Worm (Caenorhabditis elegans) whole organism, late embryonic: Measurements from ENCODE around the gene idh-1.

Source experiments
- C08G9.2 ChIP-seq: sonication (generic microtip); optimal IDR thresholded peaks from 2 replicates; lab custom pipeline; 2016; ENCODE audit warnings: mild to moderate bottlenecking, missing genetic modification characterization, moderate library complexity, missing compliant biosample characterization
- C38D4.7 ChIP-seq: fragments of 200-800 bp; sonication (Bioruptor generic); optimal IDR thresholded peaks from 2 replicates; lab custom pipeline; 2018; ENCODE audit warnings: mild to moderate bottlenecking, missing genetic modification characterization, moderate library complexity, missing compliant biosample characterization
- K02D7.2 ChIP-seq: sonication (generic microtip); optimal IDR thresholded peaks from 2 replicates; lab custom pipeline; 2017; ENCODE audit warnings: mild to moderate bottlenecking, missing genetic modification characterization, missing compliant biosample characterization
- Y22D7AL.16 ChIP-seq: sonication (generic microtip); optimal IDR thresholded peaks from 2 replicates; lab custom pipeline; 2016; ENCODE audit warnings: missing genetic modification characterization, missing compliant biosample characterization
- ama-1 ChIP-seq: fragments of 150-350 bp; optimal IDR thresholded peaks from 2 replicates; lab custom pipeline; 2014
- ceh-14 ChIP-seq: sonication (generic microtip); optimal IDR thresholded peaks from 2 replicates; lab custom pipeline; 2016; ENCODE audit warnings: missing genotype, missing genetic modification characterization, missing compliant biosample characterization
- ceh-19 ChIP-seq: fragments of 200-800 bp; sonication (Bioruptor generic); optimal IDR thresholded peaks from 2 replicates; lab custom pipeline; 2018; ENCODE audit warnings: mild to moderate bottlenecking, missing genetic modification characterization, missing compliant biosample characterization
- ceh-2 ChIP-seq: sonication (generic microtip); optimal IDR thresholded peaks from 2 replicates; lab custom pipeline; 2016; ENCODE audit warnings: missing genotype, missing genetic modification characterization, missing compliant biosample characterization
- ceh-24 ChIP-seq: sonication (generic microtip); optimal IDR thresholded peaks from 2 replicates; lab custom pipeline; 2016; ENCODE audit warnings: mild to moderate bottlenecking, missing genetic modification characterization, missing compliant biosample characterization
- ceh-30 ChIP-seq: fragments of 150-350 bp; optimal IDR thresholded peaks from 2 replicates; lab custom pipeline; 2014; ENCODE audit warnings: missing biosample characterization, missing genetic modification characterization
- ceh-34 ChIP-seq: sonication (generic microtip); optimal IDR thresholded peaks from 2 replicates; lab custom pipeline; 2016; ENCODE audit warnings: mild to moderate bottlenecking, missing genetic modification characterization, missing compliant biosample characterization
- ceh-48 ChIP-seq: sonication (generic microtip); optimal IDR thresholded peaks from 2 replicates; lab custom pipeline; 2016; ENCODE audit warnings: missing genetic modification characterization, inconsistent platforms, missing compliant biosample characterization
- ceh-9 ChIP-seq: sonication (generic microtip); optimal IDR thresholded peaks from 2 replicates; lab custom pipeline; 2016; ENCODE audit warnings: mild to moderate bottlenecking, missing genetic modification characterization, inconsistent platforms, missing compliant biosample characterization
- che-1 ChIP-seq: sonication (generic microtip); optimal IDR thresholded peaks from 2 replicates; lab custom pipeline; 2016; ENCODE audit warnings: mild to moderate bottlenecking, missing genetic modification characterization, missing compliant biosample characterization
- elt-2 ChIP-seq: sonication (generic microtip); optimal IDR thresholded peaks from 2 replicates; lab custom pipeline; 2016; ENCODE audit warnings: missing genetic modification reagents, missing genetic modification characterization, missing compliant biosample characterization
- elt-4 ChIP-seq: sonication (generic microtip); optimal IDR thresholded peaks from 2 replicates; lab custom pipeline; 2016; ENCODE audit warnings: missing genetic modification characterization, missing compliant biosample characterization
- eyg-1 ChIP-seq: sonication (generic microtip); optimal IDR thresholded peaks from 2 replicates; lab custom pipeline; 2016; ENCODE audit warnings: missing genotype, missing genetic modification characterization, missing compliant biosample characterization
- hlh-6 ChIP-seq: sonication (generic microtip); optimal IDR thresholded peaks from 2 replicates; lab custom pipeline; 2016; ENCODE audit warnings: missing genotype, missing genetic modification characterization, missing compliant biosample characterization
- hlh-8 ChIP-seq: sonication (generic microtip); optimal IDR thresholded peaks from 2 replicates; lab custom pipeline; 2016; ENCODE audit warnings: missing genotype, missing genetic modification characterization, missing compliant biosample characterization
- lin-11 ChIP-seq: fragments of 200-800 bp; sonication (Bioruptor generic); optimal IDR thresholded peaks from 2 replicates; lab custom pipeline; 2018; ENCODE audit warnings: mild to moderate bottlenecking, missing genetic modification characterization, missing compliant biosample characterization
- madf-2 ChIP-seq: sonication (generic microtip); optimal IDR thresholded peaks from 2 replicates; lab custom pipeline; 2017; ENCODE audit warnings: missing genetic modification characterization, missing compliant biosample characterization
- mec-3 ChIP-seq: sonication (generic microtip); optimal IDR thresholded peaks from 2 replicates; lab custom pipeline; 2016; ENCODE audit warnings: borderline replicate concordance, missing genetic modification characterization, missing compliant biosample characterization
- nfya-1 ChIP-seq: sonication (generic microtip); optimal IDR thresholded peaks from 2 replicates; lab custom pipeline; 2017; ENCODE audit warnings: missing genetic modification characterization, mild to moderate bottlenecking, missing compliant biosample characterization, antibody characterized with exemption, moderate library complexity
- nhr-11 ChIP-seq: fragments of 150-350 bp; optimal IDR thresholded peaks from 2 replicates; lab custom pipeline; 2014; ENCODE audit warnings: missing biosample characterization, missing genetic modification characterization
- nhr-232 ChIP-seq: sonication (generic microtip); optimal IDR thresholded peaks from 2 replicates; lab custom pipeline; 2016; ENCODE audit warnings: missing genetic modification characterization, missing compliant biosample characterization
- odd-2 ChIP-seq: sonication (generic microtip); optimal IDR thresholded peaks from 2 replicates; lab custom pipeline; 2017; ENCODE audit warnings: antibody characterized with exemption, mild to moderate bottlenecking, missing genetic modification characterization, missing compliant biosample characterization
- pat-9 ChIP-seq: fragments of 200-800 bp; sonication (Bioruptor generic); optimal IDR thresholded peaks from 2 replicates; lab custom pipeline; 2018; ENCODE audit warnings: mild to moderate bottlenecking, missing genetic modification characterization, moderate library complexity, missing compliant biosample characterization
- pax-1 ChIP-seq: fragments of 150-350 bp; optimal IDR thresholded peaks from 2 replicates; lab custom pipeline; 2014; ENCODE audit warnings: missing biosample characterization, missing genetic modification characterization
- pha-2 ChIP-seq: sonication (generic microtip); optimal IDR thresholded peaks from 2 replicates; lab custom pipeline; 2017; ENCODE audit warnings: mild to moderate bottlenecking, missing genetic modification characterization, missing compliant biosample characterization
- pha-4 ChIP-seq: fragments of 150-350 bp; optimal IDR thresholded peaks from 2 replicates; lab custom pipeline; 2018; ENCODE audit warnings: missing biosample characterization, missing genetic modification reagents, missing genetic modification characterization
- pqm-1 ChIP-seq: sonication (generic microtip); optimal IDR thresholded peaks from 2 replicates; lab custom pipeline; 2016; ENCODE audit warnings: missing genetic modification characterization, missing compliant biosample characterization
- ref-2 ChIP-seq: sonication (generic microtip); optimal IDR thresholded peaks from 2 replicates; lab custom pipeline; 2016; ENCODE audit warnings: missing genetic modification characterization, missing compliant biosample characterization
- sox-2 ChIP-seq: fragments of 200-800 bp; sonication (Bioruptor generic); IDR thresholded peaks from 2 replicates; pipeline ENCODE4 v1.3.6; 2022; ENCODE audit warnings: missing genetic modification reagents, missing genetic modification characterization, missing compliant biosample characterization
- sox-4 ChIP-seq: sonication (generic microtip); optimal IDR thresholded peaks from 2 replicates; lab custom pipeline; 2017; ENCODE audit warnings: mild to moderate bottlenecking, missing genetic modification characterization, inconsistent platforms, missing compliant biosample characterization
- tbx-7 ChIP-seq: sonication (generic microtip); optimal IDR thresholded peaks from 2 replicates; lab custom pipeline; 2016; ENCODE audit warnings: missing genotype, missing genetic modification characterization, missing compliant biosample characterization
- ttx-3 ChIP-seq: sonication (generic microtip); optimal IDR thresholded peaks from 2 replicates; lab custom pipeline; 2016; ENCODE audit warnings: missing genetic modification reagents, missing genetic modification characterization, missing compliant biosample characterization
- unc-42 ChIP-seq: sonication (generic microtip); optimal IDR thresholded peaks from 2 replicates; lab custom pipeline; 2016; ENCODE audit warnings: missing genotype, missing genetic modification characterization, missing compliant biosample characterization
- unc-86 ChIP-seq: sonication (generic microtip); optimal IDR thresholded peaks from 2 replicates; lab custom pipeline; 2016; ENCODE audit warnings: missing genetic modification characterization, missing compliant biosample characterization
- zip-5 ChIP-seq: sonication (generic microtip); optimal IDR thresholded peaks from 2 replicates; lab custom pipeline; 2016; ENCODE audit warnings: missing genetic modification characterization, missing compliant biosample characterization

Gene idh-1

DNA sequence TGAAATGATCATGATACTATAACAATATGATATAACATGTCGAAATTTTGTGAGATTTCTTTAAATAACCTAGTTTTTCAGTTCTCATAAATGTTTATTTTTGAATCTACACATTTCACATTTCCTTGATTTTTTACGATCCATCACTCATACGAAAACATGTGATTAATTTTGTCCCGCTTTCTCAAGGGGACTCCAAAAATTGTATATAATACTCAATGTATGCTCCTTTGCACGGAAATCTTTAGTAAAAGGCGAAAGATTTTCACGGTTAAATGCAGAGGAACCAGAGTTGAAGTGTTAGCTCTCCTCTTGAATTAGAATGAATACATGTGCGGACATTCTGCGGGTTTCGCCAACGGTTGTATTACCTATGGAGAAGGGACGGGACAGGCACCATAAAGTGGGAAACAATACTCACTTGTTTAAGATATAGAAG lies 23.5 kb upstream of the idh-1 start:
- TF ChIP-seq ceh-48 (tag; lab: Kevin White, UChicago) (no peak), elt-4 (no peak), sox-4 (tag; lab: Kevin White, UChicago) (no peak), unc-86 (tag; lab: Kevin White, UChicago) (no peak), che-1 (tag; lab: Kevin White, UChicago) (no peak), ama-1 (lab: Kevin White, UChicago) (peak; percentile 57)

DNA sequence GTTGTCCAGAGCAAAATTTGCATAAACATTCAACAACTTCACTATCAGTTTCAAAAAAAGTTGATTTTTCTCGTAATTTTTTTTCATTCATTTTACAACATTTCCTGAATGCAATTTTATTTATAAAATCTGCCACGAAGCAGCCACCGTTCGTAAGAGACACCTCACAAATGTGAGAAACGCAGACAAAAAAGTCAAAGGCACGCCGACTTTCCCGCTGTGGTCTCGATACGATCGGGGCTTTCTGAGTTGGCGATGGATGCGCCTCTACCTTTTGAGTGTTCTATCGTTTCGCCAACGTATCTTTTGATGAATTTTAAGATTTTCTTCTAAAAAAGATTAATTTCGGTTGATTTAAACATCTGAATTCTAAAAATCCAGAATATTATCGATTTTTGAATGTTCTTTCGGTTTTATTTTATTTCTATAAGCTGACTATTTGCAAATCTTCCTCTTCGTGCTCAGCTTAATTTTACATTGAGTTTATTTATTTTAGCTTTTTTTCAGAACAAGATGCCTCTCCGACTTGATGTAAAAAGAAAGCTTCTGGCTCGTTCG lies 18.4 kb upstream of the idh-1 start, which contains the start of gene copb-2:
TSS of gene copb-2 (plus strand) at position 508 of the 558 bp plus-strand sequence.
- TF ChIP-seq unc-42 (tag; lab: Kevin White, UChicago) (peak; percentile 61), nfya-1 (tag; lab: Kevin White, UChicago) (peak; percentile 42), hlh-6 (no peak)

DNA sequence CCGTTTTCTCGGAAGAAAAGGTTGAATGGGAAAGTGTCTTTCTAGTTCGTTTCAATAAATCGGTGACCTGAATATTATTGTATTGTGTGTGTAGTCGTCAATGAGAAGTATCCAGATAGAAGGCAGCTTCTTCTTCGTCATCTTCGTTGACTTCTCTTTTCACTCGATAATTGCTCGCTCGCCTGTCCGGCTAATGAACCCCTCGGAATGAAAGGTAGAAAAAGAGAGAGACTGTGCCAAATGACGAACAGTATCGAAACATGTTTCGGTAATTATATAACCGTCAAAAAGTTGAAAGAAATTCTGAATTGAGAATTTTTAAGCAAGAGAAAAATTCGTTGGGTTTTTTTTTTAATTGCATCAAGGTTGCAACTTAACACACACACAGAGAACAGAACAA lies 16.5 kb upstream of the idh-1 start, which contains the start of gene cutl-17:
TSS of gene cutl-17 (minus strand) at position 101 of the 400 bp plus-strand sequence.
- TF ChIP-seq hlh-8 (tag; lab: Kevin White, UChicago) (no peak), ceh-14 (no peak), ttx-3 (no peak), sox-2 (GFP tag; lab: Robert Waterston, UW) (no peak), ceh-34 (tag; lab: Kevin White, UChicago) (no peak), pha-2 (no peak), mec-3 (tag; lab: Kevin White, UChicago) (no peak), ceh-2 (tag; lab: Kevin White, UChicago) (no peak), C38D4.7 (GFP tag; lab: Kevin White, UChicago) (no peak), nhr-11 (tag; lab: Kevin White, UChicago) (no peak), Y22D7AL.16 (no peak), ref-2 (tag; lab: Kevin White, UChicago) (no peak), pat-9 (no peak), lin-11 (no peak), sox-4 (tag; lab: Kevin White, UChicago) (no peak), madf-2 (tag; lab: Kevin White, UChicago) (no peak)

DNA sequence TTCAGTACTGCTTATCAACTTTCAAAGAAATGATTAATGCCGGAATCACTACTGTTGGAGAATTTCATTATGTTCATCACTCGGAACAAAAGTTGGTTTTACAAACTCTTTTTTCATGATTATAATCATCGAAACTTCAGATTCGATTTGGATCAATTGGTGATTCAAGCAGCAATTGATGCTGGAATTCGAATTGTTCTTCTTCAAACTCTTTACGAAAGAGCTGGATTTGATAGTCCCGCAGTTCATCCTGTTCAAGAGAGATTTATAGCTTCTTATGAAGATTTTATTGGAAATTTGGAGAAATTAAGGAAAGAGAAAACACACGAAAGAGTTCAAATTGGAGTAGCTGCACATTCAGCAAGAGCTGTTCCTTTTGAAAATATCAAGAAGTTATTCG lies 10.9 kb upstream of the idh-1 start:
- TF ChIP-seq elt-2 (tag; lab: Kevin White, UChicago) (no peak), ceh-24 (tag; lab: Kevin White, UChicago) (no peak), ama-1 (lab: Kevin White, UChicago) (no peak), hlh-6 (no peak), nhr-11 (tag; lab: Kevin White, UChicago) (no peak), ceh-30 (tag; lab: Kevin White, UChicago) (no peak), hlh-8 (tag; lab: Kevin White, UChicago) (no peak), zip-5 (no peak), nhr-232 (tag; lab: Kevin White, UChicago) (no peak), ceh-19 (GFP tag; lab: Kevin White, UChicago) (no peak), tbx-7 (no peak), odd-2 (tag; lab: Kevin White, UChicago) (no peak), eyg-1 (no peak), pax-1 (tag; lab: Kevin White, UChicago) (no peak)

DNA sequence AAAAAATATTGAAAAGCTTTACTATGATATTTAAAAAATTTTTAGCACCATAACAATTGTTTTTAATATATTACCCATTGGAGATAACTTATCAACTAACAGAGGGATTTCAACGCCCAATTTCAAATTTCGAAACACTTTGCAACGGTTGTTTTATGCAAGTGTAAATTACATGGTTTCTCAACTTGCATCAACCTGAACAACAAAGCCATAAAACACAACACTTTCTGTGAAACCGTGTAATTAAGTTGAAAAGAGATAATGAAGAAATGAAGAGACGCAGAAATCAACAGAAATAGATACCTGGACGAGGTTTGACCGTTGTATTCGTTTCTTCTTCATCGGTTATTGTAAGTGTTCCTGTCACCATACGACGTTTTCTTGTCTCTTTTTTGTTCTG lies 9.5 kb upstream of the idh-1 start, which contains the start of gene cpin-1:
TSS of gene cpin-1 (plus strand) at position 301 of the 400 bp plus-strand sequence.
- TF ChIP-seq elt-4 (no peak), ceh-48 (tag; lab: Kevin White, UChicago) (no peak), pha-4 (tag; lab: Kevin White, UChicago) (no peak), ceh-34 (tag; lab: Kevin White, UChicago) (no peak), madf-2 (tag; lab: Kevin White, UChicago) (no peak), ceh-19 (GFP tag; lab: Kevin White, UChicago) (no peak), C08G9.2 (tag; lab: Kevin White, UChicago) (no peak), pqm-1 (tag; lab: Kevin White, UChicago) (no peak), ceh-30 (tag; lab: Kevin White, UChicago) (no peak), nhr-11 (tag; lab: Kevin White, UChicago) (no peak), ceh-9 (no peak), K02D7.2 (tag; lab: Kevin White, UChicago) (no peak)
